Worm (Caenorhabditis elegans) whole organism, mixed stage, embryonic: Measurements from ENCODE around the gene B0496.1.

ENCODE experiments used
- blmp-1 ChIP-seq: fragments of 150-350 bp; optimal IDR thresholded peaks from 2 replicates; lab custom pipeline; 2014; ENCODE audit warnings: missing biosample characterization, missing genetic modification characterization
- ceh-39 ChIP-seq: fragments of 150-350 bp; optimal IDR thresholded peaks from 2 replicates; lab custom pipeline; 2014; ENCODE audit warnings: missing biosample characterization, missing genetic modification characterization
- ceh-43 ChIP-seq: fragments of 200-800 bp; sonication (Bioruptor generic); optimal IDR thresholded peaks from 2 replicates; lab custom pipeline; 2018; ENCODE audit warnings: mild to moderate bottlenecking, missing genetic modification characterization, moderate library complexity, missing compliant biosample characterization
- ceh-83 ChIP-seq: fragments of 200-800 bp; sonication (Bioruptor generic); optimal IDR thresholded peaks from 2 replicates; lab custom pipeline; 2018; ENCODE audit warnings: mild to moderate bottlenecking, missing genetic modification characterization, missing compliant biosample characterization
- ces-1 ChIP-seq: fragments of 150-350 bp; optimal IDR thresholded peaks from 2 replicates; lab custom pipeline; 2014; ENCODE audit warnings: missing biosample characterization, missing genetic modification reagents, missing genetic modification characterization
- cnd-1 ChIP-seq: fragments of 200-800 bp; sonication (Bioruptor generic); optimal IDR thresholded peaks from 2 replicates; lab custom pipeline; 2018; ENCODE audit warnings: mild to moderate bottlenecking, missing genetic modification characterization, missing compliant biosample characterization
- drap-1 ChIP-seq: fragments of 200-800 bp; sonication (Bioruptor generic); optimal IDR thresholded peaks from 3 replicates; lab custom pipeline; 2018; ENCODE audit warnings: mild to moderate bottlenecking, missing genetic modification characterization, missing compliant biosample characterization
- elt-1 ChIP-seq: sonication (generic microtip); optimal IDR thresholded peaks from 2 replicates; lab custom pipeline; 2017; ENCODE audit warnings: missing genetic modification characterization, mild to moderate bottlenecking, missing compliant biosample characterization, antibody characterized with exemption, moderate library complexity, borderline replicate concordance; ENCODE audit not compliant: insufficient read depth
- elt-3 ChIP-seq: fragments of 150-350 bp; optimal IDR thresholded peaks from 2 replicates; lab custom pipeline; 2014; ENCODE audit warnings: missing biosample characterization, missing genetic modification characterization
- flh-1 ChIP-seq: fragments of 200-800 bp; sonication (Bioruptor generic); optimal IDR thresholded peaks from 2 replicates; lab custom pipeline; 2018; ENCODE audit warnings: mild to moderate bottlenecking, missing genetic modification characterization, moderate library complexity, missing compliant biosample characterization
- ham-2 ChIP-seq: fragments of 200-800 bp; sonication (Bioruptor generic); optimal IDR thresholded peaks from 2 replicates; lab custom pipeline; 2018; ENCODE audit warnings: mild to moderate bottlenecking, missing genetic modification characterization, missing compliant biosample characterization
- hlh-1 ChIP-seq: fragments of 150-350 bp; optimal IDR thresholded peaks from 2 replicates; lab custom pipeline; 2014; ENCODE audit warnings: missing biosample characterization, missing genetic modification reagents, missing genetic modification characterization
- lin-32 ChIP-seq: fragments of 200-800 bp; sonication (Bioruptor generic); optimal IDR thresholded peaks from 2 replicates; lab custom pipeline; 2018; ENCODE audit warnings: mild to moderate bottlenecking, missing genetic modification characterization, missing compliant biosample characterization
- lsy-2 ChIP-seq: fragments of 150-350 bp; optimal IDR thresholded peaks from 2 replicates; lab custom pipeline; 2014; ENCODE audit warnings: missing biosample characterization, missing genetic modification characterization
- mep-1 ChIP-seq: fragments of 150-350 bp; optimal IDR thresholded peaks from 2 replicates; lab custom pipeline; 2017; ENCODE audit warnings: missing biosample characterization, missing genetic modification reagents, missing genetic modification characterization, inconsistent platforms
- mls-2 ChIP-seq: sonication (generic microtip); optimal IDR thresholded peaks from 2 replicates; lab custom pipeline; 2016; ENCODE audit warnings: mild to moderate bottlenecking, missing genetic modification characterization, moderate library complexity, missing compliant biosample characterization
- nhr-12 ChIP-seq: fragments of 150-350 bp; optimal IDR thresholded peaks from 2 replicates; lab custom pipeline; 2014; ENCODE audit warnings: missing biosample characterization, missing genetic modification characterization
- nhr-2 ChIP-seq: fragments of 150-350 bp; optimal IDR thresholded peaks from 2 replicates; lab custom pipeline; 2014; ENCODE audit warnings: missing biosample characterization, missing genetic modification characterization
- nhr-237 ChIP-seq: fragments of 150-350 bp; optimal IDR thresholded peaks from 2 replicates; lab custom pipeline; 2014; ENCODE audit warnings: missing biosample characterization, missing genetic modification characterization
- nhr-28 ChIP-seq: fragments of 150-350 bp; optimal IDR thresholded peaks from 2 replicates; lab custom pipeline; 2014; ENCODE audit warnings: missing biosample characterization, missing genetic modification characterization
- nhr-76 ChIP-seq: sonication (generic microtip); optimal IDR thresholded peaks from 2 replicates; lab custom pipeline; 2017; ENCODE audit warnings: missing biosample characterization, missing genetic modification characterization
- pha-4 ChIP-seq: fragments of 150-350 bp; optimal IDR thresholded peaks from 2 replicates; lab custom pipeline; 2018; ENCODE audit warnings: missing biosample characterization, missing genetic modification reagents, missing genetic modification characterization
- sem-2 ChIP-seq: fragments of 200-800 bp; sonication (Bioruptor generic); optimal IDR thresholded peaks from 2 replicates; lab custom pipeline; 2018; ENCODE audit warnings: mild to moderate bottlenecking, missing genetic modification characterization, missing compliant biosample characterization
- sptf-1 ChIP-seq: sonication (generic microtip); optimal IDR thresholded peaks from 2 replicates; lab custom pipeline; 2017; ENCODE audit warnings: mild to moderate bottlenecking, missing genetic modification characterization, moderate library complexity, missing compliant biosample characterization
- unc-120 ChIP-seq: sonication (generic microtip); optimal IDR thresholded peaks from 2 replicates; lab custom pipeline; 2017; ENCODE audit warnings: missing genetic modification characterization, missing compliant biosample characterization; ENCODE audit not compliant: poor library complexity, severe bottlenecking
- unc-39 ChIP-seq: fragments of 150-350 bp; optimal IDR thresholded peaks from 2 replicates; lab custom pipeline; 2014; ENCODE audit warnings: missing biosample characterization, missing genetic modification characterization
- unc-62 ChIP-seq: fragments of 150-350 bp; optimal IDR thresholded peaks from 2 replicates; lab custom pipeline; 2014; ENCODE audit warnings: missing biosample characterization, missing genetic modification reagents, missing genetic modification characterization
- zip-8 ChIP-seq: fragments of 150-350 bp; optimal IDR thresholded peaks from 2 replicates; lab custom pipeline; 2014; ENCODE audit warnings: missing biosample characterization, missing genetic modification characterization

B0496.1 gene

ce11 chrIV:7445236-7445635, 859 bp upstream of the B0496.1 start, which contains the start of gene valv-1:
Gene valv-1, minus strand, starts transcription at chrIV:7445336.
- TF ChIP-seq nhr-28 (no peak), ces-1 (GFP tag; lab: Kevin White, UChicago) (no peak), pha-4 (tag; lab: Kevin White, UChicago) (no peak), unc-120 (tag; lab: Kevin White, UChicago) (no peak), nhr-76 (no peak), zip-8 (no peak), ceh-43 (GFP tag; lab: Kevin White, UChicago) (no peak), lin-32 (GFP tag; lab: Kevin White, UChicago) (no peak)

ce11 chrIV:7447556-7447955, 1.5 kb downstream of the B0496.1 start, which contains the start of gene B0496.2:
Gene B0496.2, plus strand, starts transcription at chrIV:7447856.
- TF ChIP-seq sem-2 (GFP tag; lab: Kevin White, UChicago) (no peak), unc-120 (tag; lab: Kevin White, UChicago) (no peak), hlh-1 (no peak), sptf-1 (tag; lab: Kevin White, UChicago) (no peak), ham-2 (GFP tag; lab: Kevin White, UChicago) (no peak), ceh-39 (tag; lab: Kevin White, UChicago) (no peak), elt-1 (no peak), nhr-28 (no peak)

ce11 chrIV:7451345-7451744, 5.2 kb downstream of the B0496.1 start, which contains the start of gene tes-1:
Gene tes-1, minus strand, starts transcription at chrIV:7451445.
- TF ChIP-seq cnd-1 (tag; lab: Kevin White, UChicago) (no peak), unc-120 (tag; lab: Kevin White, UChicago) (no peak), nhr-12 (tag; lab: Kevin White, UChicago) (no peak), lsy-2 (tag; lab: Kevin White, UChicago) (no peak), ceh-39 (tag; lab: Kevin White, UChicago) (no peak), mls-2 (tag; lab: Kevin White, UChicago) (no peak), mep-1 (no peak), hlh-1 (no peak), flh-1 (no peak), nhr-76 (no peak), zip-8 (no peak), ceh-43 (GFP tag; lab: Kevin White, UChicago) (no peak), drap-1 (GFP tag; lab: Kevin White, UChicago) (no peak)

ce11 chrIV:7453661-7454159, 7.6 kb downstream of the B0496.1 start:
- peak; percentile 75 for TF ChIP-seq ces-1 (GFP tag; lab: Kevin White, UChicago)
- TF ChIP-seq unc-39 (tag; lab: Kevin White, UChicago): no peak

ce11 chrIV:7454890-7455289, 8.8 kb downstream of the B0496.1 start:
- TF ChIP-seq elt-1: peak; percentile 67
- no peak for TF ChIP-seq ceh-39 (tag; lab: Kevin White, UChicago)
- TF ChIP-seq hlh-1: no peak
- TF ChIP-seq nhr-2 (tag; lab: Kevin White, UChicago): peak; percentile 80
- TF ChIP-seq lin-32 (GFP tag; lab: Kevin White, UChicago): peak; percentile 34
- no peak for TF ChIP-seq unc-62 (GFP tag; lab: Kevin White, UChicago)
- no peak for TF ChIP-seq unc-39 (tag; lab: Kevin White, UChicago)
- no peak for TF ChIP-seq mep-1
- peak; percentile 71 for TF ChIP-seq blmp-1
- peak; percentile 53 for TF ChIP-seq ham-2 (GFP tag; lab: Kevin White, UChicago)

ce11 chrIV:7456225-7456624, 10.1 kb downstream of the B0496.1 start, which contains the start of gene F13B6.1:
Gene F13B6.1, plus strand, starts transcription at chrIV:7456525.
- TF ChIP-seq ceh-83 (GFP tag; lab: Kevin White, UChicago) (no peak), ces-1 (GFP tag; lab: Kevin White, UChicago) (no peak), elt-3 (no peak), sem-2 (GFP tag; lab: Kevin White, UChicago) (no peak), nhr-237 (tag; lab: Kevin White, UChicago) (no peak), flh-1 (no peak), elt-1 (no peak), ceh-43 (GFP tag; lab: Kevin White, UChicago) (no peak), unc-39 (tag; lab: Kevin White, UChicago) (no peak)
